Worm (Caenorhabditis elegans): ENCODE results near the gene catp-5.

DNA sequence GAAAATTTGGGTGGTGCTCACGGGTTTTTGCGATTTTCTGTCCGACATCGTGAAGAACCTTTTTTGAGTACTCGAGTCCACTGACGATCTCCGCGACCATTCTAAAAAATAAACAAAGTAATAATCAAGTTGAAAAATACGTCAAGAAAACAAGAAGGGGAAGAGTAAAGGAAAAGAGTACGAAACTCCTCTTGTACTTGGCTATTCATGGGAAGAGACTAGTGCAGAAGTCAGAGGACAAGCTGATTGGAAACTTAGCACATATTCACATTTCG is 12.3 kb downstream of the catp-5 start, which contains the start of gene dao-3:
- TF ChIP-seq ama-1 (optimal IDR thresholded peaks at IDR 0.05) (no peak), zag-1 (tag; optimal IDR thresholded peaks at IDR 0.05) (no peak)

Measured in whole organism, L1 larva.